Fruit fly (Drosophila melanogaster) whole organism, embryonic: ENCODE results near the gene shi.

Experiments
- Blimp-1 ChIP-seq: fragments of 200-800 bp; sonication (Bioruptor generic); optimal IDR thresholded peaks from 3 replicates; lab custom pipeline; 2018; ENCODE audit warnings: missing biosample characterization, missing genetic modification characterization, mild to moderate bottlenecking, moderate library complexity, missing genetic modification reagents
- CG10209 ChIP-seq: fragments of 200-800 bp; sonication (Bioruptor generic); optimal IDR thresholded peaks from 3 replicates; lab custom pipeline; 2017; ENCODE audit warnings: missing biosample characterization, mild to moderate bottlenecking, missing genetic modification characterization, missing genetic modification reagents
- CG1024 ChIP-seq: fragments of 200-800 bp; sonication (Bioruptor generic); IDR thresholded peaks from 2 replicates; pipeline ENCODE4 v1.3.6; 2022; ENCODE audit warnings: missing biosample characterization, missing genetic modification characterization
- CG11456 ChIP-seq: fragments of 200-800 bp; sonication (Bioruptor generic); IDR thresholded peaks from 3 replicates; pipeline ENCODE4 v1.3.6; 2022; ENCODE audit warnings: missing biosample characterization, missing genetic modification characterization
- CG12299 ChIP-seq: fragments of 200-800 bp; sonication (Bioruptor generic); optimal IDR thresholded peaks from 2 replicates; lab custom pipeline; 2018; ENCODE audit warnings: missing biosample characterization, mild to moderate bottlenecking, missing genetic modification characterization
- CG12659 ChIP-seq: fragments of 200-800 bp; sonication (Bioruptor generic); optimal IDR thresholded peaks from 3 replicates; lab custom pipeline; 2017; ENCODE audit warnings: mild to moderate bottlenecking, missing biosample characterization, missing genetic modification reagents, missing genetic modification characterization
- CG1602 ChIP-seq: fragments of 200-800 bp; sonication (Bioruptor generic); optimal IDR thresholded peaks from 3 replicates; lab custom pipeline; 2016; ENCODE audit warnings: missing biosample characterization, missing genetic modification characterization
- CG1603 ChIP-seq: fragments of 200-800 bp; sonication (Bioruptor generic); optimal IDR thresholded peaks from 2 replicates; lab custom pipeline; 2019; ENCODE audit warnings: missing biosample characterization, mild to moderate bottlenecking, missing genetic modification characterization, moderate library complexity
- CG16813 ChIP-seq: fragments of 200-800 bp; sonication (Bioruptor generic); IDR thresholded peaks from 3 replicates; pipeline ENCODE4 v1.3.6; 2022; ENCODE audit warnings: missing biosample characterization, missing genetic modification characterization; ENCODE audit not compliant: partially characterized antibody
- CG17612 ChIP-seq: fragments of 200-800 bp; sonication (Bioruptor generic); IDR thresholded peaks from 2 replicates; pipeline ENCODE4 v1.3.6; 2022; ENCODE audit warnings: missing biosample characterization, missing genetic modification characterization
- CG2116 ChIP-seq: fragments of 200-800 bp; sonication (Bioruptor generic); optimal IDR thresholded peaks from 3 replicates; lab custom pipeline; 2018; ENCODE audit warnings: missing biosample characterization, mild to moderate bottlenecking, missing genetic modification characterization
- CG32772 ChIP-seq: fragments of 200-800 bp; sonication (Bioruptor generic); IDR thresholded peaks from 2 replicates; pipeline ENCODE4 v1.3.6; 2022; ENCODE audit warnings: missing biosample characterization, missing genetic modification characterization
- CG34224 ChIP-seq: fragments of 200-800 bp; sonication (Bioruptor generic); IDR thresholded peaks from 3 replicates; pipeline ENCODE4 v1.3.6; 2022; ENCODE audit warnings: missing biosample characterization, missing genetic modification characterization; ENCODE audit not compliant: partially characterized antibody
- CG3995 ChIP-seq: fragments of 200-800 bp; sonication (Bioruptor generic); optimal IDR thresholded peaks from 3 replicates; lab custom pipeline; 2016; ENCODE audit warnings: missing biosample characterization, missing genetic modification characterization
- CG6791 ChIP-seq: fragments of 200-800 bp; sonication (Bioruptor generic); IDR thresholded peaks from 3 replicates; pipeline ENCODE4 v1.3.6; 2022; ENCODE audit warnings: missing biosample characterization, missing genetic modification characterization; ENCODE audit not compliant: partially characterized antibody
- CG6813 ChIP-seq: fragments of 200-800 bp; sonication (Bioruptor generic); optimal IDR thresholded peaks from 2 replicates; lab custom pipeline; 2017; ENCODE audit warnings: missing biosample characterization, missing genetic modification characterization, mild to moderate bottlenecking, moderate library complexity, missing genetic modification reagents
- CG7357 ChIP-seq: fragments of 200-800 bp; sonication (Bioruptor generic); IDR thresholded peaks from 3 replicates; pipeline ENCODE4 v1.3.6; 2022; ENCODE audit warnings: missing biosample characterization, missing genetic modification characterization
- CG8290 ChIP-seq, 3 experiments: fragments of 200-800 bp; sonication (Bioruptor generic); optimal IDR thresholded peaks; 2 replicates each; lab custom pipeline; 2016 to 2019; ENCODE audit warnings: missing biosample characterization in 3 of 3, missing genetic modification characterization in 3 of 3, mild to moderate bottlenecking in 2 of 3, moderate library complexity in 1 of 3
- CG9797 ChIP-seq: fragments of 200-800 bp; sonication (Bioruptor generic); optimal IDR thresholded peaks from 3 replicates; lab custom pipeline; 2018; ENCODE audit warnings: missing biosample characterization, mild to moderate bottlenecking, missing genetic modification characterization
- CoRest ChIP-seq: fragments of 200-800 bp; sonication (Bioruptor generic); optimal IDR thresholded peaks from 3 replicates; lab custom pipeline; 2018; ENCODE audit warnings: missing biosample characterization, mild to moderate bottlenecking, missing genetic modification characterization, moderate library complexity
- E2f2 ChIP-seq: fragments of 200-800 bp; sonication (Bioruptor generic); IDR thresholded peaks from 2 replicates; pipeline ENCODE4 v1.3.6; 2022; ENCODE audit warnings: missing biosample characterization, missing genetic modification characterization
- Ets97D ChIP-seq: fragments of 200-800 bp; sonication (Bioruptor generic); optimal IDR thresholded peaks from 3 replicates; lab custom pipeline; 2016; ENCODE audit warnings: missing biosample characterization, missing genetic modification characterization
- Myb ChIP-seq: fragments of 200-800 bp; sonication (Bioruptor generic); optimal IDR thresholded peaks from 2 replicates; lab custom pipeline; 2016; ENCODE audit warnings: missing biosample characterization, missing genetic modification characterization
- Opbp ChIP-seq: fragments of 200-800 bp; sonication (Bioruptor generic); IDR thresholded peaks from 3 replicates; pipeline ENCODE4 v1.3.6; 2022; ENCODE audit warnings: missing biosample characterization, missing genetic modification characterization; ENCODE audit not compliant: partially characterized antibody
- Rfx ChIP-seq: fragments of 200-800 bp; sonication (Bioruptor generic); IDR thresholded peaks from 2 replicates; pipeline ENCODE4 v1.3.6; 2022; ENCODE audit warnings: missing biosample characterization, missing genetic modification characterization
- Scr ChIP-seq: fragments of 200-800 bp; sonication (Bioruptor generic); IDR thresholded peaks from 2 replicates; pipeline ENCODE4 v1.3.6; 2022; ENCODE audit warnings: missing biosample characterization, missing genetic modification characterization; ENCODE audit not compliant: partially characterized antibody
- Stat92E ChIP-seq, 3 experiments: fragments of >200 bp in 2 of 3; fragments of 200-800 bp in 1 of 3; sonication (Bioruptor generic) in 1 of 3; optimal IDR thresholded peaks; 2 replicates each; lab custom pipeline; 2017 to 2019; ENCODE audit warnings: missing biosample characterization in 3 of 3, missing genetic modification characterization in 3 of 3, mild to moderate bottlenecking in 1 of 3, moderate library complexity in 1 of 3
- TFAM ChIP-seq: fragments of 200-800 bp; sonication (Bioruptor generic); optimal IDR thresholded peaks from 2 replicates; lab custom pipeline; 2017; ENCODE audit warnings: missing biosample characterization, missing genetic modification characterization, inconsistent platforms
- ac ChIP-seq: fragments of 200-800 bp; sonication (Bioruptor generic); optimal IDR thresholded peaks from 3 replicates; lab custom pipeline; 2017; ENCODE audit warnings: missing biosample characterization, mild to moderate bottlenecking, missing genetic modification characterization
- amos ChIP-seq: fragments of 200-800 bp; sonication (Bioruptor generic); IDR thresholded peaks from 2 replicates; pipeline ENCODE4 v1.3.6; 2022; ENCODE audit warnings: missing biosample characterization, missing genetic modification characterization; ENCODE audit not compliant: partially characterized antibody
- crc ChIP-seq: fragments of 200-800 bp; sonication (Bioruptor generic); optimal IDR thresholded peaks from 2 replicates; lab custom pipeline; 2016; ENCODE audit warnings: missing biosample characterization, missing genetic modification characterization
- eyg ChIP-seq: fragments of 200-800 bp; sonication (Bioruptor generic); optimal IDR thresholded peaks from 3 replicates; lab custom pipeline; 2016; ENCODE audit warnings: missing biosample characterization, missing genetic modification characterization
- fd3F ChIP-seq: fragments of 200-800 bp; sonication (Bioruptor generic); optimal IDR thresholded peaks from 2 replicates; lab custom pipeline; 2018; ENCODE audit warnings: missing biosample characterization, mild to moderate bottlenecking, missing genetic modification characterization, moderate library complexity
- gfzf ChIP-seq: fragments of 200-800 bp; sonication (Bioruptor generic); optimal IDR thresholded peaks from 2 replicates; lab custom pipeline; 2016; ENCODE audit warnings: missing biosample characterization, mild to moderate bottlenecking, missing genetic modification characterization, moderate library complexity
- hbn ChIP-seq: fragments of 200-800 bp; sonication (Bioruptor generic); IDR thresholded peaks from 2 replicates; pipeline ENCODE4 v1.3.6; 2022; ENCODE audit warnings: missing biosample characterization, missing genetic modification characterization; ENCODE audit not compliant: partially characterized antibody
- hkb ChIP-seq, 2 experiments: fragments of 200-800 bp in 1 of 2; fragments of >200 bp in 1 of 2; sonication (Bioruptor generic) in 1 of 2; IDR thresholded peaks in 1 of 2; optimal IDR thresholded peaks in 1 of 2; 2 replicates each; pipeline versions ENCODE4 v1.3.6 to Lab custom; 2017 to 2022; ENCODE audit warnings: missing biosample characterization in 1 of 2, missing genetic modification characterization in 1 of 2
- inv ChIP-seq: fragments of 200-800 bp; sonication (Bioruptor generic); IDR thresholded peaks from 2 replicates; pipeline ENCODE4 v1.3.6; 2022; ENCODE audit warnings: missing biosample characterization, missing genetic modification characterization; ENCODE audit not compliant: partially characterized antibody
- kni ChIP-seq: fragments of 200-800 bp; sonication (Bioruptor generic); optimal IDR thresholded peaks from 3 replicates; lab custom pipeline; 2017; ENCODE audit warnings: mild to moderate bottlenecking, missing biosample characterization, missing genetic modification reagents, missing genetic modification characterization
- nerfin-2 ChIP-seq: fragments of 200-800 bp; sonication (Bioruptor generic); IDR thresholded peaks from 2 replicates; pipeline ENCODE4 v1.3.6; 2022; ENCODE audit warnings: missing biosample characterization, missing genetic modification characterization; ENCODE audit not compliant: partially characterized antibody
- nmo ChIP-seq: fragments of 200-800 bp; sonication (Bioruptor generic); optimal IDR thresholded peaks from 2 replicates; lab custom pipeline; 2018; ENCODE audit warnings: missing biosample characterization, mild to moderate bottlenecking, missing genetic modification characterization, moderate library complexity
- row ChIP-seq: fragments of 200-800 bp; sonication (Bioruptor generic); IDR thresholded peaks from 3 replicates; pipeline ENCODE4 v1.3.6; 2022; ENCODE audit warnings: missing biosample characterization, missing genetic modification characterization
- stwl ChIP-seq: fragments of 200-800 bp; sonication (Bioruptor generic); optimal IDR thresholded peaks from 3 replicates; lab custom pipeline; 2018; ENCODE audit warnings: missing biosample characterization, mild to moderate bottlenecking, missing genetic modification characterization, moderate library complexity
- tna ChIP-seq: fragments of 200-800 bp; sonication (Bioruptor generic); IDR thresholded peaks from 2 replicates; pipeline ENCODE4 v1.3.6; 2022; ENCODE audit warnings: missing biosample characterization, missing genetic modification characterization; ENCODE audit not compliant: partially characterized antibody
- unpg ChIP-seq: fragments of 200-800 bp; sonication (Bioruptor generic); optimal IDR thresholded peaks from 3 replicates; lab custom pipeline; 2018; ENCODE audit warnings: missing biosample characterization, mild to moderate bottlenecking, missing genetic modification characterization, moderate library complexity
- vnd ChIP-seq: fragments of 200-800 bp; sonication (Bioruptor generic); IDR thresholded peaks from 3 replicates; pipeline ENCODE4 v1.3.6; 2022; ENCODE audit warnings: missing biosample characterization, missing genetic modification characterization; ENCODE audit not compliant: partially characterized antibody
- wek ChIP-seq: fragments of 200-800 bp; sonication (Bioruptor generic); optimal IDR thresholded peaks from 3 replicates; lab custom pipeline; 2018; ENCODE audit warnings: missing biosample characterization, mild to moderate bottlenecking, missing genetic modification characterization, moderate library complexity

The shi gene

dm6 chrX:15857601-15858284 is 34.2 kb upstream of the shi start, which contains the start of the genes CG46440 and Myb (continued):
- peak; percentile 90 for TF ChIP-seq CG6791 (GFP tag; lab: Robert Waterston, UW)
- peak; percentile 71 for TF ChIP-seq CG3995 (GFP tag; lab: Kevin White, UChicago)
- peak; percentile 80 for TF ChIP-seq CG8290 (GFP tag; optimal IDR thresholded peaks at IDR 0.05; lab: Kevin White, UChicago)
- peak; percentile 51 to 74 for TF ChIP-seq CG8290 (tag; optimal IDR thresholded peaks at IDR 0.05; lab: Kevin White, UChicago)
- TF ChIP-seq ac (GFP tag; lab: Kevin White, UChicago): no peak
- TF ChIP-seq gfzf (GFP tag; lab: Kevin White, UChicago): peak; percentile 59
- peak; percentile 90 for TF ChIP-seq CG16813
- no peak for TF ChIP-seq CG1024 (GFP tag; lab: Robert Waterston, UW)
- TF ChIP-seq hkb (optimal IDR thresholded peaks at IDR 0.05; lab: Kevin White, UChicago): no peak
- 0 out of 2 replicates have a peak, but pooled peaks have one; percentile 19 for TF ChIP-seq hkb (GFP tag; IDR thresholded peaks at IDR 0.05; lab: Robert Waterston, UW)
- peak; percentile 71 for TF ChIP-seq CG34224
- TF ChIP-seq amos (GFP tag; lab: Robert Waterston, UW): peak; percentile 92; the same call in 1 of the 2 replicates
- peak; percentile 67 for TF ChIP-seq CG1603
- peak; percentile 61 for TF ChIP-seq CG12659 (GFP tag; lab: Kevin White, UChicago)
- no peak for TF ChIP-seq crc
- TF ChIP-seq CG12299 (tag; lab: Kevin White, UChicago): peak; percentile 7
- peak; percentile 82 for TF ChIP-seq nerfin-2 (GFP tag; lab: Robert Waterston, UW)
- TF ChIP-seq wek (GFP tag; lab: Kevin White, UChicago): peak; percentile 12
- peak; percentile 16 for TF ChIP-seq Ets97D (GFP tag; lab: Kevin White, UChicago)
- peak; percentile 14 for TF ChIP-seq nmo (GFP tag; lab: Kevin White, UChicago)
- peak; percentile 1 for TF ChIP-seq unpg (GFP tag; lab: Kevin White, UChicago)
- TF ChIP-seq CG9797 (GFP tag; lab: Kevin White, UChicago): peak; percentile 59
- no peak for TF ChIP-seq TFAM
- TF ChIP-seq CG6813 (GFP tag; lab: Kevin White, UChicago): no peak
- peak; percentile 67 for TF ChIP-seq row (GFP tag; lab: Robert Waterston, UW)
- TF ChIP-seq hbn: peak; percentile 56
- TF ChIP-seq CoRest (tag; lab: Kevin White, UChicago): peak; percentile 5
- TF ChIP-seq CG10209: no peak
- peak; percentile 14 for TF ChIP-seq kni (GFP tag; lab: Kevin White, UChicago)
- TF ChIP-seq CG1602 (GFP tag; lab: Kevin White, UChicago): no peak
- peak; percentile 85 for TF ChIP-seq inv
- TF ChIP-seq Stat92E (GFP tag; optimal IDR thresholded peaks at IDR 0.05; lab: Kevin White, UChicago): no peak
- TF ChIP-seq stwl (tag; lab: Kevin White, UChicago): peak; percentile 70
- TF ChIP-seq CG7357 (GFP tag; lab: Robert Waterston, UW): peak; percentile 92
- peak; percentile 83 for TF ChIP-seq Scr (GFP tag; lab: Robert Waterston, UW)
- TF ChIP-seq CG17612 (GFP tag; lab: Robert Waterston, UW): no peak
- peak; percentile 83 for TF ChIP-seq vnd (GFP tag; lab: Robert Waterston, UW)
- TF ChIP-seq Myb: peak; percentile 73
- TF ChIP-seq Blimp-1: no peak
- peak; percentile 78 for TF ChIP-seq tna (GFP tag; lab: Robert Waterston, UW)
- peak; percentile 96 for TF ChIP-seq CG2116 (GFP tag; lab: Kevin White, UChicago)
- no peak for TF ChIP-seq eyg (GFP tag; lab: Kevin White, UChicago)
- 0 out of 2 replicates have a peak, but pooled peaks have one; percentile 10 for TF ChIP-seq E2f2 (GFP tag; lab: Robert Waterston, UW)
- TF ChIP-seq Rfx: peak; percentile 20; the same call in 1 of the 2 replicates
- no peak for TF ChIP-seq CG11456
- TF ChIP-seq Opbp (GFP tag; lab: Robert Waterston, UW): peak; percentile 91
- TF ChIP-seq fd3F (GFP tag; lab: Kevin White, UChicago): no peak
- TF ChIP-seq CG32772 (GFP tag; lab: Robert Waterston, UW): no peak
